Worm (Caenorhabditis elegans): Measurements from ENCODE around the gene daf-10.

- TF ChIP-seq lsy-12 (tag; optimal IDR thresholded peaks at IDR 0.05) (no peak), R02D3.7 (tag; optimal IDR thresholded peaks at IDR 0.05) (no peak), elt-2 (tag; optimal IDR thresholded peaks at IDR 0.05) (no peak)
Measured at ce11 chrIV:9121545-9121944, 24.5 kb downstream of the daf-10 start.

Measured in whole organism, L3 larva.